Worm (Caenorhabditis elegans): ENCODE data around the gene sas-5.

The sas-5 gene

DNA sequence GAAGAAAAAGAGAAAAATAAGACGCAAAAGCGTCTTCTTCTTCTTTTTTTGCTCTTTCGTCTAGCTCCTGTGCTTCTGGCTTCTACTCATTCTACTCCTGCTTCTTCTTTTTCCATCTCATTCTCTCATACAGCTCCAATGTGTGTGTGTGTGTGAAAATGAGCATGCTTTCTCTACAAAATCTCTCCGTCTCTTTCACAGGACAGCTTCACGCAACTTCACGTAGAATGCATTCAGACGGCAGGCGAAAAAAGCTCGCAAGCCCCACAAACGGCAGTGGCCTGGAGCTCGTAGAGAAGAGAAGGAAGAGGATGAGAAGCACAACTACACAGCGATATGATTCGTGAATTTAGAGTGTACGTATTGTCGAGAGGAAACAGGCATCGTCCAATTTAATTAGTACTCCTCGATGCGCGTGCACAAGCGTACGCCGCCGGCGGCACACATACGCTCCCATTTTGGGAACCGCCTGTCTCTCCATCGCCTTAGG is 30.8 kb downstream of the sas-5 start:
- peak; percentile 48 for TF ChIP-seq unc-120 (tag; optimal IDR thresholded peaks at IDR 0.05; ENCODE audit: poor library complexity, severe bottlenecking)
- peak; percentile 0 for TF ChIP-seq mep-1 (tag; optimal IDR thresholded peaks at IDR 0.05)
- TF ChIP-seq hlh-1 (tag; optimal IDR thresholded peaks at IDR 0.05): no peak
- no peak for TF ChIP-seq ham-2 (GFP tag; optimal IDR thresholded peaks at IDR 0.05)
- no peak for TF ChIP-seq ztf-11 (tag; optimal IDR thresholded peaks at IDR 0.05)
- peak; percentile 57 for TF ChIP-seq mls-2 (tag; optimal IDR thresholded peaks at IDR 0.05)
- no peak for TF ChIP-seq flh-1 (GFP tag; optimal IDR thresholded peaks at IDR 0.05)
- TF ChIP-seq nhr-28 (tag; optimal IDR thresholded peaks at IDR 0.05): no peak
- no peak for TF ChIP-seq cnd-1 (tag; optimal IDR thresholded peaks at IDR 0.05)
- TF ChIP-seq elt-1 (tag; optimal IDR thresholded peaks at IDR 0.05; ENCODE audit: borderline replicate concordance, insufficient read depth): no peak
- TF ChIP-seq nhr-76 (tag; optimal IDR thresholded peaks at IDR 0.05): no peak
- no peak for TF ChIP-seq ceh-83 (GFP tag; optimal IDR thresholded peaks at IDR 0.05)
- peak; percentile 38 for TF ChIP-seq drap-1 (GFP tag; optimal IDR thresholded peaks at IDR 0.05)
- TF ChIP-seq blmp-1 (tag; optimal IDR thresholded peaks at IDR 0.05): no peak
- no peak for TF ChIP-seq ceh-43 (GFP tag; optimal IDR thresholded peaks at IDR 0.05)
- no peak for TF ChIP-seq sem-2 (GFP tag; optimal IDR thresholded peaks at IDR 0.05)
- TF ChIP-seq pha-4 (tag; optimal IDR thresholded peaks at IDR 0.05): no peak
- no peak for TF ChIP-seq M03D4.4 (tag; optimal IDR thresholded peaks at IDR 0.05)
- TF ChIP-seq nhr-12 (tag; optimal IDR thresholded peaks at IDR 0.05): no peak
- peak; percentile 96 for TF ChIP-seq ces-1 (GFP tag; optimal IDR thresholded peaks at IDR 0.05)
- no peak for TF ChIP-seq sptf-1 (tag; optimal IDR thresholded peaks at IDR 0.05)
- no peak for TF ChIP-seq snpc-4 (tag; optimal IDR thresholded peaks at IDR 0.05)

DNA sequence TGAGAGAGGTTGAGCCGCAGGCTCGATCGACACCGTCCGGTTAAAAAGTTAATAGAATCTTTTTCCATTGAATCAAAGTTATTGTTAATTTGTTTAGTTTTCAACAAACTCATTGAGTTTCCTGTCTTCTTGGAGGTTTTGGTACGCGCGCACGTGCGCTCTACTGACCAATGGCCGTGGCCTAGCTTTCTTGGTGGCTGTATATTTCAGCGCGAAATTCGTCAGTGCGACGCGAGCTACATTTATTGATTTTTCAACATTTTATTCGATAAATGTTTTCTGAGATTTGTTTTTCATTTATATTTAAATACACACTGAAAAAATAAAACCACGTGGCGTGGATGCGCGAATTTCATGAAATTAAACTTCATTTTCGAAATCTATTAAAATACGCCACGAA is 33.6 kb downstream of the sas-5 start, which contains the start of gene bir-1:
TSS of gene bir-1 (plus strand) at position 312 of the 400 bp plus-strand sequence.
- TF ChIP-seq nhr-237 (tag; optimal IDR thresholded peaks at IDR 0.05) (peak; percentile 30), ces-1 (GFP tag; optimal IDR thresholded peaks at IDR 0.05) (peak; percentile 55), lsy-2 (tag; optimal IDR thresholded peaks at IDR 0.05) (peak; percentile 51), hlh-1 (tag; optimal IDR thresholded peaks at IDR 0.05) (peak; percentile 57), ceh-83 (GFP tag; optimal IDR thresholded peaks at IDR 0.05) (no peak), zip-8 (tag; optimal IDR thresholded peaks at IDR 0.05) (no peak), nhr-12 (tag; optimal IDR thresholded peaks at IDR 0.05) (no peak), nhr-2 (tag; optimal IDR thresholded peaks at IDR 0.05) (peak; percentile 26), ceh-43 (GFP tag; optimal IDR thresholded peaks at IDR 0.05) (no peak), ceh-39 (tag; optimal IDR thresholded peaks at IDR 0.05) (peak; percentile 76), nhr-28 (tag; optimal IDR thresholded peaks at IDR 0.05) (no peak), mep-1 (tag; optimal IDR thresholded peaks at IDR 0.05) (peak; percentile 83), lin-13 (tag; optimal IDR thresholded peaks at IDR 0.05) (peak; percentile 14)

DNA sequence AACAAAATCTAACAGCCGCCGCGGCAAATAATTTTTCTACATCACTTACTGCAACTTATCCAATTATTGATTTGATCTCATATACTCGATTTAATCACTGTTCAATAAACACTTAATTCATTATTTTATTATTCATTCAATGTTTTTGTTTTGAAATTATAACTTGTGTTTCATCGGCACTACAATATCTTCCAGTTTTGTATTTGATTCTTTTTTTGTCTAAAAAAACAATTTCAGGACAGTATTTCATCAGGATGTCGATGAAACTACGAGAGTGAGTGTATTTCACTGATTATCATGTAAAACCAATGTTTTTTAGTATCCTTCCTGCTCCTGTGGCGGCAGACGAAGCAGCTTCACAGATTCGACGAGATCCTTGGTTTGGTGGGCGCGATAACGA is 34.7 kb downstream of the sas-5 start, which contains the start of gene skp-1:
TSS of gene skp-1 (plus strand) at position 238 of the 400 bp plus-strand sequence.
- TF ChIP-seq elt-1 (tag; optimal IDR thresholded peaks at IDR 0.05; ENCODE audit: borderline replicate concordance, insufficient read depth): no peak
- TF ChIP-seq mep-1 (tag; optimal IDR thresholded peaks at IDR 0.05): no peak
- no peak for TF ChIP-seq cnd-1 (tag; optimal IDR thresholded peaks at IDR 0.05)
- TF ChIP-seq ceh-43 (GFP tag; optimal IDR thresholded peaks at IDR 0.05): no peak
- no peak for TF ChIP-seq ceh-83 (GFP tag; optimal IDR thresholded peaks at IDR 0.05)
- no peak for TF ChIP-seq nhr-12 (tag; optimal IDR thresholded peaks at IDR 0.05)
- no peak for TF ChIP-seq M03D4.4 (tag; optimal IDR thresholded peaks at IDR 0.05)
- TF ChIP-seq mls-2 (tag; optimal IDR thresholded peaks at IDR 0.05): no peak
- TF ChIP-seq mab-5 (tag; optimal IDR thresholded peaks at IDR 0.05): no peak
- no peak for TF ChIP-seq sptf-1 (tag; optimal IDR thresholded peaks at IDR 0.05)
- no peak for TF ChIP-seq hlh-1 (tag; optimal IDR thresholded peaks at IDR 0.05)

DNA sequence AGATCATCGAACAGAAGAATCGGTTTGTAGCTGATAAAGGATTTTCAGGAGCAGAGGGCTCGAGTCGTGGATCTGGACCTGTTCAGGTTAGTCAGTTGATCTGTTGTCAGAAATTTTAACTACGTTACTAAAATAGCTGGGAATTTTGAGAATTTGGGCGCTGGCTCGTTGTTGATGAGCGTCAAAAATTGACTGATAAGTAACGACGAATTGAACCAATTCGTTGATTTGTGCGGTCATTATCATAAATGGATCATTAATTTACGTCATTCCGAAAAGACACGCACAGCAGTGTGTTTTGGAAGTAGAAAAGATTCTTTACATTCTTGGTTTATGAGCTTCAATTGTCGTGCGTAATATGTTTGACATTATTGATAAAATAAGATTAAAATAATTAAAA is 37.3 kb downstream of the sas-5 start:
- TF ChIP-seq drap-1 (GFP tag; optimal IDR thresholded peaks at IDR 0.05): no peak
- no peak for TF ChIP-seq hlh-1 (tag; optimal IDR thresholded peaks at IDR 0.05)
- no peak for TF ChIP-seq ceh-39 (tag; optimal IDR thresholded peaks at IDR 0.05)
- no peak for TF ChIP-seq nhr-76 (tag; optimal IDR thresholded peaks at IDR 0.05)
- no peak for TF ChIP-seq mls-2 (tag; optimal IDR thresholded peaks at IDR 0.05)
- no peak for TF ChIP-seq ces-1 (GFP tag; optimal IDR thresholded peaks at IDR 0.05)
- TF ChIP-seq nhr-28 (tag; optimal IDR thresholded peaks at IDR 0.05): no peak
- TF ChIP-seq sem-2 (GFP tag; optimal IDR thresholded peaks at IDR 0.05): no peak
- TF ChIP-seq nhr-12 (tag; optimal IDR thresholded peaks at IDR 0.05): no peak
- TF ChIP-seq lin-13 (tag; optimal IDR thresholded peaks at IDR 0.05): no peak
- no peak for TF ChIP-seq M03D4.4 (tag; optimal IDR thresholded peaks at IDR 0.05)
- TF ChIP-seq snpc-4 (tag; optimal IDR thresholded peaks at IDR 0.05): no peak
- no peak for TF ChIP-seq cnd-1 (tag; optimal IDR thresholded peaks at IDR 0.05)
- TF ChIP-seq pha-4 (tag; optimal IDR thresholded peaks at IDR 0.05): no peak
- no peak for TF ChIP-seq ceh-83 (GFP tag; optimal IDR thresholded peaks at IDR 0.05)
- no peak for TF ChIP-seq unc-120 (tag; optimal IDR thresholded peaks at IDR 0.05; ENCODE audit: poor library complexity, severe bottlenecking)

DNA sequence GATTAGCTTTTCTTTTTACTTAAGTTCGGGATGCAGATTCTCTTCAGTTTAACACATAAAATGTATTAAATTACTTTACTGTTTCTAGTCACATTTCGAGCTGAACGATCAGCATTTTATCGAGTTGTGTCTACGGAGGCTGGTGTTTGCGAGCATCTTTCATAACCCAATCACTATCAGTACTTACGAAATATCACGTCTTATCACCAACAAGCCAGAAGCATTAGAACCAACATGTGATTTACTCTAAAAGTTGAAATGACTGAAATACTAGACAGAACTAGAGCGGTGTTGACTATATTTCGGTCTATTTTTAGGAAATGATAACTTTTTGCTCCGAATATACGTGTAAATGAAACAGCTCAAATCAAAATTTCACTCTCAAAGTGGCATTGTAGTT is 37.9 kb downstream of the sas-5 start:
- TF ChIP-seq sem-2 (GFP tag; optimal IDR thresholded peaks at IDR 0.05): no peak

All from whole organism, mixed stage, embryonic.